Worm (Caenorhabditis elegans): ENCODE results near the gene C45G7.4.

ce11 chrIV:2403374-2403773, 29.4 kb upstream of the C45G7.4 start:
- no peak for TF ChIP-seq cog-1 (tag; optimal IDR thresholded peaks at IDR 0.05)
- no peak for TF ChIP-seq klf-2 (GFP tag; conservative IDR thresholded peaks at IDR 0.05)
